Worm (Caenorhabditis elegans) whole organism, young adult: ENCODE results near the gene Y51A2D.8.

Experiments
- B0035.1 ChIP-seq: sonication (generic microtip); optimal IDR thresholded peaks from 2 replicates; lab custom pipeline; 2016; ENCODE audit warnings: missing genetic modification characterization, mild to moderate bottlenecking, missing compliant biosample characterization, missing genotype, missing genetic modification reagents
- C06A6.2 ChIP-seq: fragments of 200-800 bp; sonication (Bioruptor generic); conservative IDR thresholded peaks from 2 replicates; pipeline ENCODE4 v1.3.6; 2022; ENCODE audit warnings: missing genetic modification characterization, missing compliant biosample characterization
- F39B2.1 ChIP-seq: fragments of 200-800 bp; sonication (Bioruptor generic); IDR thresholded peaks from 2 replicates; pipeline ENCODE4 v1.3.6; 2022; ENCODE audit warnings: missing genetic modification reagents, missing genetic modification characterization, missing compliant biosample characterization
- F57A8.1 ChIP-seq: fragments of 200-800 bp; sonication (Bioruptor generic); optimal IDR thresholded peaks from 2 replicates; lab custom pipeline; 2018; ENCODE audit warnings: mild to moderate bottlenecking, missing genetic modification characterization, moderate library complexity, missing compliant biosample characterization
- K11D2.4 ChIP-seq: fragments of 200-800 bp; sonication (Bioruptor generic); IDR thresholded peaks from 2 replicates; pipeline ENCODE4 v1.3.6; 2022; ENCODE audit warnings: missing genetic modification reagents, missing genetic modification characterization, missing compliant biosample characterization
- T07F8.4 ChIP-seq: sonication (generic microtip); optimal IDR thresholded peaks from 2 replicates; lab custom pipeline; 2016; ENCODE audit warnings: mild to moderate bottlenecking, missing genetic modification characterization, moderate library complexity, missing compliant biosample characterization
- Y56A3A.18 ChIP-seq: fragments of 200-800 bp; sonication (Bioruptor generic); IDR thresholded peaks from 2 replicates; pipeline ENCODE4 v1.3.6; 2022; ENCODE audit warnings: missing genetic modification reagents, missing genetic modification characterization, missing compliant biosample characterization
- Y79H2A.3 ChIP-seq: fragments of 200-800 bp; sonication (Bioruptor generic); conservative IDR thresholded peaks from 2 replicates; pipeline ENCODE4 v1.3.6; 2022; ENCODE audit warnings: missing genetic modification reagents, missing genetic modification characterization, missing compliant biosample characterization
- ZK185.1 ChIP-seq: sonication (generic microtip); optimal IDR thresholded peaks from 2 replicates; lab custom pipeline; 2016; ENCODE audit warnings: mild to moderate bottlenecking, missing genetic modification characterization, missing compliant biosample characterization; ENCODE audit not compliant: poor library complexity, severe bottlenecking
- aptf-2 ChIP-seq: fragments of 200-800 bp; sonication (Bioruptor generic); conservative IDR thresholded peaks from 2 replicates; pipeline ENCODE4 v1.3.6; 2022; ENCODE audit warnings: missing genetic modification reagents, missing genetic modification characterization, missing compliant biosample characterization
- atf-7 ChIP-seq: sonication (generic microtip); optimal IDR thresholded peaks from 2 replicates; lab custom pipeline; 2017; ENCODE audit warnings: mild to moderate bottlenecking, missing genetic modification characterization, missing compliant biosample characterization
- athp-1 ChIP-seq: sonication (generic microtip); optimal IDR thresholded peaks from 2 replicates; lab custom pipeline; 2017; ENCODE audit warnings: mild to moderate bottlenecking, missing genetic modification characterization, missing compliant biosample characterization
- attf-3 ChIP-seq: fragments of 200-800 bp; sonication (Bioruptor generic); conservative IDR thresholded peaks from 2 replicates; pipeline ENCODE4 v1.3.6; 2022; ENCODE audit warnings: missing genetic modification reagents, missing genetic modification characterization, missing compliant biosample characterization
- ceh-100 ChIP-seq: fragments of 200-800 bp; sonication (Bioruptor generic); IDR thresholded peaks from 2 replicates; pipeline ENCODE4 v1.3.6; 2022; ENCODE audit warnings: missing genetic modification reagents, missing genetic modification characterization, missing compliant biosample characterization
- ceh-58 ChIP-seq: fragments of 200-800 bp; sonication (Bioruptor generic); IDR thresholded peaks from 2 replicates; pipeline ENCODE4 v1.3.6; 2022; ENCODE audit warnings: missing genetic modification characterization, missing compliant biosample characterization
- die-1 ChIP-seq: sonication (generic microtip); optimal IDR thresholded peaks from 2 replicates; lab custom pipeline; 2016; ENCODE audit warnings: missing genotype, mild to moderate bottlenecking, missing genetic modification characterization, missing compliant biosample characterization
- egl-18 ChIP-seq: fragments of 200-800 bp; sonication (Bioruptor generic); IDR thresholded peaks from 2 replicates; pipeline ENCODE4 v1.3.6; 2022; ENCODE audit warnings: missing genetic modification reagents, missing genetic modification characterization, missing compliant biosample characterization
- egrh-3 ChIP-seq: fragments of 200-800 bp; sonication (Bioruptor generic); IDR thresholded peaks from 2 replicates; pipeline ENCODE4 v1.3.6; 2022; ENCODE audit warnings: missing genetic modification reagents, missing genetic modification characterization, missing compliant biosample characterization
- ets-4 ChIP-seq: fragments of 200-800 bp; sonication (Bioruptor generic); optimal IDR thresholded peaks from 2 replicates; lab custom pipeline; 2018; ENCODE audit warnings: mild to moderate bottlenecking, missing genetic modification characterization, missing compliant biosample characterization
- hlh-26 ChIP-seq: fragments of 200-800 bp; sonication (Bioruptor generic); conservative IDR thresholded peaks from 2 replicates; pipeline ENCODE4 v1.3.6; 2022; ENCODE audit warnings: missing genetic modification reagents, missing genetic modification characterization, missing compliant biosample characterization
- hmg-20 ChIP-seq: fragments of 200-800 bp; sonication (Bioruptor generic); IDR thresholded peaks from 2 replicates; pipeline ENCODE4 v1.3.6; 2022; ENCODE audit warnings: missing genetic modification reagents, missing genetic modification characterization, missing compliant biosample characterization
- hrde-1 ChIP-seq: sonication (generic microtip); optimal IDR thresholded peaks from 2 replicates; lab custom pipeline; 2016; ENCODE audit warnings: missing genetic modification characterization, mild to moderate bottlenecking, missing compliant biosample characterization, moderate library complexity, missing genotype, missing genetic modification reagents, borderline replicate concordance
- lin-54 ChIP-seq: fragments of 200-800 bp; sonication (Bioruptor generic); optimal IDR thresholded peaks from 2 replicates; lab custom pipeline; 2018; ENCODE audit warnings: mild to moderate bottlenecking, missing genetic modification characterization, missing compliant biosample characterization
- mcd-1 ChIP-seq: fragments of 200-800 bp; sonication (Bioruptor generic); IDR thresholded peaks from 2 replicates; pipeline ENCODE4 v1.3.6; 2022; ENCODE audit warnings: missing genetic modification reagents, missing genetic modification characterization, missing compliant biosample characterization
- nfya-2 ChIP-seq: fragments of 200-800 bp; sonication (Bioruptor generic); IDR thresholded peaks from 2 replicates; pipeline ENCODE4 v1.3.6; 2022; ENCODE audit warnings: missing genetic modification reagents, missing genetic modification characterization, missing compliant biosample characterization
- nhr-179 ChIP-seq: sonication (generic microtip); optimal IDR thresholded peaks from 2 replicates; lab custom pipeline; 2016; ENCODE audit warnings: mild to moderate bottlenecking, missing genetic modification characterization, missing compliant biosample characterization
- nhr-27 ChIP-seq: fragments of 200-800 bp; sonication (Bioruptor generic); optimal IDR thresholded peaks from 2 replicates; lab custom pipeline; 2018; ENCODE audit warnings: mild to moderate bottlenecking, missing genetic modification characterization, moderate library complexity, missing compliant biosample characterization
- repo-1 ChIP-seq: sonication (generic microtip); optimal IDR thresholded peaks from 2 replicates; lab custom pipeline; 2017; ENCODE audit warnings: mild to moderate bottlenecking, missing genetic modification characterization, missing compliant biosample characterization
- rpc-1 ChIP-seq, 2 experiments: fragments of 150-350 bp in 1 of 2; sonication (generic microtip) in 1 of 2; optimal IDR thresholded peaks; 2 replicates each; lab custom pipeline; 2014 to 2018; ENCODE audit warnings: missing biosample characterization in 1 of 2, missing genetic modification characterization in 1 of 2, missing genetic modification reagents in 1 of 2, missing genotype in 1 of 2
- snpc-1.1 ChIP-seq: sonication (generic microtip); optimal IDR thresholded peaks from 2 replicates; lab custom pipeline; 2017; ENCODE audit warnings: missing genetic modification characterization, mild to moderate bottlenecking, missing compliant biosample characterization, antibody characterized with exemption, moderate library complexity, missing genotype, missing genetic modification reagents; ENCODE audit not compliant: insufficient read depth
- tbp1 ChIP-seq: fragments of 200-800 bp; sonication (Bioruptor generic); optimal IDR thresholded peaks from 2 replicates; lab custom pipeline; 2018; ENCODE audit warnings: mild to moderate bottlenecking, missing genetic modification characterization, missing compliant biosample characterization
- tbx-9 ChIP-seq: sonication (generic microtip); optimal IDR thresholded peaks from 2 replicates; lab custom pipeline; 2016; ENCODE audit warnings: borderline replicate concordance, missing genetic modification characterization, inconsistent platforms, missing compliant biosample characterization
- ztf-22 ChIP-seq: fragments of 200-800 bp; sonication (Bioruptor generic); optimal IDR thresholded peaks from 2 replicates; lab custom pipeline; 2018; ENCODE audit warnings: mild to moderate bottlenecking, missing genetic modification characterization, moderate library complexity, missing compliant biosample characterization
- ztf-26 ChIP-seq: sonication (generic microtip); optimal IDR thresholded peaks from 2 replicates; lab custom pipeline; 2017; ENCODE audit warnings: missing genetic modification characterization, missing compliant biosample characterization

Y51A2D.8 gene

DNA sequence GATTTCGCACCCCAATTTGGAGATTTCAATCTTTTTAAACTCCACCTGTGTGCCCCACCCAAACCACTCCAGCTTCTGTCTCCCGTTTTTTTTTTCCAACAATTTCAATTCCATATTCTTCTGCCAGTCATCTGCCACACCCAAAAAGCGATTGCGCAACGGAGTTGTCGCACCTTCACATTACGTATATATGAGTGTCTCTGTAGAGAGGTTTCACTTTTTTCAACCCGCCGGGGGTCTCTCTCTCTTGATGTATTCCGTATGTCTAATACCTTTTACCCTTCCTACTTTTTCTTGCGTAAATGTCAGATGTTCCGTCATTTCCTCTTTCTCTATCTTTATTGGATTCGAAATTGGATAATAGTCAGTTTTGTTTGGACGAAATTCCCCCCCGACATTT, 33.3 kb upstream of the Y51A2D.8 start:
- TF ChIP-seq aptf-2 (GFP tag; lab: Robert Waterston, UW): no peak
- TF ChIP-seq F39B2.1 (GFP tag; lab: Robert Waterston, UW): no peak

DNA sequence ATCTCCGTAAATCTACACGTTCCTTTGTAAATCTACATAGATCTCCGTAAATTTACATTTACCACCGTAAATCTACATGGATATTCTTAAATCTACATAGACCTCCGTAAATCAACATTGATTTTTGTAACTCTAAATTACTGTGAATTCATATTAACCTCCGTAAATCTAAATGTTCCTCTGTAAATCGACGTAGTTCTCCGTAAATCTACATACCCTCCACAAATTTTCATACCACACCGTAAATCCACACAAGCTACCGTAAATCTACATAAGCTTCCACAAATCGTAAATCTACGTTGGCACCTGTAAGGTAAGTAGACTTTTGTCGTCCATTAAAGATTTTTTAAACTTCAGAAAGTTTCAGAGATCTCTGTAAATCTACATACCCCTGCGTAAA, 31.5 kb upstream of the Y51A2D.8 start:
- TF ChIP-seq snpc-1.1 (tag; lab: Kevin White, UChicago) (no peak), ceh-100 (GFP tag; lab: Robert Waterston, UW) (no peak), F57A8.1 (no peak), repo-1 (tag; lab: Kevin White, UChicago) (no peak), T07F8.4 (tag; lab: Kevin White, UChicago) (no peak), Y56A3A.18 (GFP tag; lab: Robert Waterston, UW) (no peak), athp-1 (no peak), Y79H2A.3 (GFP tag; lab: Robert Waterston, UW) (no peak), die-1 (tag; lab: Kevin White, UChicago) (no peak)
- TF ChIP-seq, all 124 proteins: peak for 0

DNA sequence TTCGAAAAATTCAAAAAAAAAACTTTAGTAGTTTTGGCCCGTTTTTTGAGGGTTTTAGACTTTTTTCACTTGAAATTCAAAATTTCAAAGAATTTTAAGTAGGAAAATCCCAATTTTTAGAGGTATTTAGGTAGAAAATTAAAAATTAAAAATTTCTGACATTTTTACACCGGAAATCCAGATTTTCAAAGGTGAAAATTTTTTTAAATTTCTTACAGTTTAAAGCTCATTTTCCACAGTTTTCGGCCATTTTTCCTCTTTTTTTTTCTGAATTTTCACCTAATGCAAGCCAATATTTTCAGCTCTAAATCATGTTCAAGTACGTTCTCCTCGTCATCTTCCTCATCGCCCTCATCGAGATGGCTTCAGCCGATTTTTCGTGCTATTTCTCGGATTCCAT, 28.7 kb upstream of the Y51A2D.8 start, which contains the start of gene txt-14:
txt-14 (plus strand) TSS at position 301 of the 400 bp plus-strand sequence.
- TF ChIP-seq egl-18 (no peak), nhr-27 (tag; lab: Kevin White, UChicago) (no peak), ZK185.1 (tag; lab: Kevin White, UChicago) (no peak), ztf-26 (tag; lab: Kevin White, UChicago) (no peak), tbx-9 (tag; lab: Kevin White, UChicago) (no peak), atf-7 (tag; lab: Kevin White, UChicago) (no peak), nfya-2 (GFP tag; lab: Robert Waterston, UW) (no peak), ceh-58 (GFP tag; lab: Robert Waterston, UW) (no peak), B0035.1 (tag; lab: Kevin White, UChicago) (no peak), K11D2.4 (GFP tag; lab: Robert Waterston, UW) (no peak), egrh-3 (GFP tag; lab: Robert Waterston, UW) (no peak), attf-3 (no peak), repo-1 (tag; lab: Kevin White, UChicago) (no peak), athp-1 (no peak), rpc-1 (optimal IDR thresholded peaks at IDR 0.05; lab: Kevin White, UChicago) (no peak), rpc-1 (tag; optimal IDR thresholded peaks at IDR 0.05; lab: Kevin White, UChicago) (no peak)

DNA sequence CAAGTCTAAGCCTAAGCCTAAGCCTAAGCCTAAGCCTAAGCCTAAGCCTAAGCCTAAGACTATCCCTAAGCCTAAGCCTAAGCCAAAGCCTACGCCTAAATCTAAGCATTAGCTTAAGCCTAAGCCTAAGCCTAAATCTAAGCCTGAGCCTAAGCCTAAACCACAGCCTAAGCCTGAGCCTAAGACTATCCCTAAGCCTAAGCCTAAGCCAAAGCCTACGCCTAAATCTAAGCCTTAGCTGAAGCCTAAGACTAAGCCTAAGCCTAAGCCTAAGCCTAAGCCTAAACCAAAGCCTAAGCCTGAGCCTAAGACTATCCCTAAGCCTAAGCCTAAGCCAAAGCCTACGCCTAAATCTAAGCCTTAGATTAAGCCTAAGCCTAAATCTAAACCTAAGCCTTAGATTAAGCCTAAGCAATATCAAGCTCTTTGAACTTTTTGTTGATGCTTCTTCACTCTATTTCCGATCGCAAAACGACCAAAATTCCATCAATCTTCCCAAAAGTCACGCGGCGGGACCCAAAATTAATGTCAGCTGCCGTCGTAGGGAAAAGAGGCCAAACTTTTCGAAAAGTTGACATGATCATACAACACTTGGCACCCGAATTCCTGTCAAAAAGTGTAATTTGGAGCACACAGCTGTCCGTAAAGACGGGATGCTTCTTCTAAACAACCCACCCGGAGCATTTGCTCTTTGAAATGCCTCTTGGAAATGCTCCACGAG, 27.9 kb upstream of the Y51A2D.8 start:
- no peak for TF ChIP-seq mcd-1 (GFP tag; lab: Robert Waterston, UW)
- TF ChIP-seq C06A6.2 (GFP tag; lab: Robert Waterston, UW): no peak
- no peak for TF ChIP-seq hlh-26 (GFP tag; lab: Robert Waterston, UW)
- no peak for TF ChIP-seq nhr-27 (tag; lab: Kevin White, UChicago)
- TF ChIP-seq ets-4: no peak
- TF ChIP-seq lin-54 (GFP tag; lab: Kevin White, UChicago): no peak
- TF ChIP-seq hmg-20: no peak
- TF ChIP-seq hrde-1 (tag; lab: Kevin White, UChicago): no peak
- TF ChIP-seq ztf-22 (GFP tag; lab: Kevin White, UChicago): no peak
- TF ChIP-seq nhr-179 (tag; lab: Kevin White, UChicago): no peak
- TF ChIP-seq tbp1 (GFP tag; lab: Kevin White, UChicago): no peak
